Fruit fly (Drosophila melanogaster): ENCODE measurements around the gene Grx1.
A peak's percentile ranks its signal among the peaks of the same experiment; 100 is the strongest.

Grx1 gene

dm6 chr3L:18833234-18833633 is 35.8 kb upstream of the Grx1 start (continued):
- TF ChIP-seq CG6791 (GFP tag; IDR thresholded peaks at IDR 0.05; ENCODE audit: partially characterized antibody) (no peak), bab2 (GFP tag; optimal IDR thresholded peaks at IDR 0.05) (peak; percentile 31), Med (GFP tag) (peak; percentile 83), crol (GFP tag; IDR thresholded peaks at IDR 0.05) (no peak), CG11247 (GFP tag; IDR thresholded peaks at IDR 0.05) (no peak), CG13287 (GFP tag; IDR thresholded peaks at IDR 0.05; ENCODE audit: partially characterized antibody) (no peak), trem (tag; optimal IDR thresholded peaks at IDR 0.05) (no peak), CG34376 (GFP tag; optimal IDR thresholded peaks at IDR 0.05) (no peak), CG12659 (GFP tag; optimal IDR thresholded peaks at IDR 0.05) (peak; percentile 32), odd (GFP tag; optimal IDR thresholded peaks at IDR 0.05) (peak; percentile 35), exex (tag; optimal IDR thresholded peaks at IDR 0.05) (peak; percentile 2), Vsx1 (GFP tag; optimal IDR thresholded peaks at IDR 0.05) (peak; percentile 70), CG18619 (GFP tag; optimal IDR thresholded peaks at IDR 0.05) (peak; percentile 33), CG10147 (GFP tag; optimal IDR thresholded peaks at IDR 0.05) (peak; percentile 20), crp (GFP tag; optimal IDR thresholded peaks at IDR 0.05) (no peak), Hmr (GFP tag; optimal IDR thresholded peaks at IDR 0.05) (peak; percentile 48), CG11085 (GFP tag; IDR thresholded peaks at IDR 0.05) (no peak), D19A (tag; optimal IDR thresholded peaks at IDR 0.05) (no peak), Blimp-1 (GFP tag; optimal IDR thresholded peaks at IDR 0.05) (no peak), slou (GFP tag; optimal IDR thresholded peaks at IDR 0.05) (no peak), CG1832 (GFP tag; optimal IDR thresholded peaks at IDR 0.05) (no peak), danr (GFP tag; IDR thresholded peaks at IDR 0.05) (no peak), B-H1 (GFP tag; IDR thresholded peaks at IDR 0.05) (no peak), CG9727 (GFP tag; optimal IDR thresholded peaks at IDR 0.05) (peak; percentile 4), unpg (GFP tag; optimal IDR thresholded peaks at IDR 0.05) (peak; percentile 9), Ptx1 (GFP tag; IDR thresholded peaks at IDR 0.05) (no peak), zf30C (GFP tag; optimal IDR thresholded peaks at IDR 0.05) (no peak), B-H2 (GFP tag; optimal IDR thresholded peaks at IDR 0.05) (peak; percentile 52), CG30020 (tag; optimal IDR thresholded peaks at IDR 0.05) (no peak), CG14965 (GFP tag; optimal IDR thresholded peaks at IDR 0.05; ENCODE audit: borderline replicate concordance) (no peak), CG17912 (GFP tag; optimal IDR thresholded peaks at IDR 0.05) (no peak), CG17385 (GFP tag; optimal IDR thresholded peaks at IDR 0.05) (peak; percentile 3), Awh (GFP tag; IDR thresholded peaks at IDR 0.05) (no peak), Mes4 (GFP tag; optimal IDR thresholded peaks at IDR 0.05) (no peak), CG8290 (GFP tag; optimal IDR thresholded peaks at IDR 0.05) (no peak), CG8290 (tag; optimal IDR thresholded peaks at IDR 0.05) (peak in 1 of 2 experiments; percentile 34), cg (GFP tag; optimal IDR thresholded peaks at IDR 0.05) (no peak), eyg (GFP tag; optimal IDR thresholded peaks at IDR 0.05) (no peak), NC2α (GFP tag; optimal IDR thresholded peaks at IDR 0.05) (no peak), CG8281 (tag; optimal IDR thresholded peaks at IDR 0.05) (no peak), CG4707 (GFP tag; optimal IDR thresholded peaks at IDR 0.05) (peak; percentile 18), CG12299 (tag; optimal IDR thresholded peaks at IDR 0.05) (no peak), Ets97D (GFP tag; optimal IDR thresholded peaks at IDR 0.05) (no peak), Poxn (GFP tag; IDR thresholded peaks at IDR 0.05) (no peak), CG3726 (GFP tag; IDR thresholded peaks at IDR 0.05) (no peak)
